Fruit fly (Drosophila melanogaster): ENCODE data around the gene CG17141.

The CG17141 gene

DNA sequence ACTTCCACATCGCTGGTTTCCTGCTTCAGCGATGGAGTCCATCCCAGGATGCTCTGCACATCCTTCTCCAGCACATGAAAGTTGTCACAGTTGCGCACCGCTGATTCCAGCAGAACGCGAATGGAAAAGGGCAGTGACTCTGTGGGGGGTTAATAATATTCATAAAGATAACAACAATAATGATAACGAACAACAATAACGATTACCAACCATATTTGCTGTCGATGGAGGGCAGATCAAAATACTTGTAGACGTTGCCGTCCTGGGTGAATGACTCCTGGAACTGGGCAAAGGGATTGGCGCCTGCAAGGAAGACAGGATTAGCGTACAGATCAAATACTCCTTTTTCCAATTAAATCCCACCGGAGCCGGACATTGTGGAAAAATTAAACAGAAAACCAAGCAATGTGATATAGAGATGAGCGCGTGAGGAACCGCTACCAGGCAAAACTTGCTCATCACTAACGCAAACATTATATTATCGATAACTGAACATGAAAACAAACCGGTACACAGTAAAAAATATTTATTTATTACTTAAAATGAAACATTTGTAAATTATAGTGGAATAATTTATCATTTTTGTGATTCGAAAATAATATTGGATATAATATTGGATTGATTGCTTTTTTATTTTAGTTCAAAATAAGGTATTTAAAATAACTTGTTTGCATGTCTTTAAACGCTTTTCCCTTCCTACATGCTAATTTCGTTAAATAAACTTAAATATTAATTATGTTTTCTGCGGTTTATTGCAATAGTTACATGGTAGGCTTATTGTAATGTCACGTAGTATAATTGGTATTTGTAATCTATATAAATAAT is 23.0 kb downstream of the CG17141 start, which contains the start of gene Irp-1A (continued):
- TF ChIP-seq Dref (GFP tag; IDR thresholded peaks at IDR 0.05) = peak; percentile 81
- TF ChIP-seq CG30431 (GFP tag; optimal IDR thresholded peaks at IDR 0.05) = no peak
- peak; percentile 58 for TF ChIP-seq CG6765 (GFP tag; optimal IDR thresholded peaks at IDR 0.05)
- TF ChIP-seq pzg (GFP tag; optimal IDR thresholded peaks at IDR 0.05) = peak; percentile 59
- TF ChIP-seq twi (tag; optimal IDR thresholded peaks at IDR 0.05) = peak; percentile 44
- peak; percentile 79 for TF ChIP-seq CG30403 (GFP tag; optimal IDR thresholded peaks at IDR 0.05)
- TF ChIP-seq fd102C (GFP tag; optimal IDR thresholded peaks at IDR 0.05) = no peak
- TF ChIP-seq CG11696 (GFP tag; IDR thresholded peaks at IDR 0.05) = peak; percentile 43; the same call in 1 of the 2 replicates
- peak; percentile 62 for TF ChIP-seq CG11085 (GFP tag; IDR thresholded peaks at IDR 0.05)
- TF ChIP-seq CG31224 (GFP tag; IDR thresholded peaks at IDR 0.05) = peak; percentile 53; the same call in 1 of the 2 replicates
- TF ChIP-seq kah (GFP tag; optimal IDR thresholded peaks at IDR 0.05) = peak; percentile 13
- TF ChIP-seq zen2 (GFP tag; IDR thresholded peaks at IDR 0.05; ENCODE audit: partially characterized antibody) = peak; percentile 71
- TF ChIP-seq exex (tag; optimal IDR thresholded peaks at IDR 0.05) = peak; percentile 67
- no peak for TF ChIP-seq NK7.1 (GFP tag; optimal IDR thresholded peaks at IDR 0.05)
- no peak for TF ChIP-seq maf-S (GFP tag; optimal IDR thresholded peaks at IDR 0.05)
- TF ChIP-seq Hr3 (GFP tag; optimal IDR thresholded peaks at IDR 0.05) = peak; percentile 72
- TF ChIP-seq scrt (GFP tag; optimal IDR thresholded peaks at IDR 0.05) = peak; percentile 37
- no peak for TF ChIP-seq ems (GFP tag; optimal IDR thresholded peaks at IDR 0.05)
- peak; percentile 60 for TF ChIP-seq CG15696 (tag; optimal IDR thresholded peaks at IDR 0.05)
- TF ChIP-seq Dad (GFP tag; optimal IDR thresholded peaks at IDR 0.05) = no peak
- TF ChIP-seq CG16779 (GFP tag; IDR thresholded peaks at IDR 0.05) = no peak
- TF ChIP-seq Mad (GFP tag; optimal IDR thresholded peaks at IDR 0.05) = no peak
- no peak for TF ChIP-seq CG17912 (GFP tag; optimal IDR thresholded peaks at IDR 0.05)
- TF ChIP-seq Jarid2 (GFP tag; optimal IDR thresholded peaks at IDR 0.05) = no peak
- TF ChIP-seq Pdp1 (GFP tag; optimal IDR thresholded peaks at IDR 0.05) = peak in 1 of 2 experiments; percentile 54
- peak; percentile 45; the same call in 1 of the 2 replicates for TF ChIP-seq Adf1 (GFP tag; IDR thresholded peaks at IDR 0.05)
- peak; percentile 81 for TF ChIP-seq CG17829 (tag; optimal IDR thresholded peaks at IDR 0.05)
- peak; percentile 9 for TF ChIP-seq CG1529 (GFP tag; optimal IDR thresholded peaks at IDR 0.05)
- TF ChIP-seq Nf-YB (GFP tag; optimal IDR thresholded peaks at IDR 0.05) = peak; percentile 65
- peak in 1 of 2 experiments; percentile 6 for TF ChIP-seq insv (GFP tag; optimal IDR thresholded peaks at IDR 0.05)
- peak; percentile 78 for TF ChIP-seq stc (GFP tag; IDR thresholded peaks at IDR 0.05)
- peak; percentile 78 for TF ChIP-seq oc (tag; optimal IDR thresholded peaks at IDR 0.05)
- TF ChIP-seq ash1 (GFP tag; optimal IDR thresholded peaks at IDR 0.05) = no peak
- TF ChIP-seq sob (GFP tag; IDR thresholded peaks at IDR 0.05) = peak; percentile 87
- peak; percentile 80 for TF ChIP-seq Sox102F (GFP tag; optimal IDR thresholded peaks at IDR 0.05)
- peak; percentile 83 for TF ChIP-seq BEAF-32 (GFP tag; optimal IDR thresholded peaks at IDR 0.05)
- peak; percentile 8; the same call in 1 of the 2 replicates for TF ChIP-seq sim (GFP tag; IDR thresholded peaks at IDR 0.05)
- peak; percentile 81 for TF ChIP-seq CG11695 (GFP tag; IDR thresholded peaks at IDR 0.05)
- TF ChIP-seq CG10366 (GFP tag; IDR thresholded peaks at IDR 0.05) = peak; percentile 65
- TF ChIP-seq mirr (GFP tag; optimal IDR thresholded peaks at IDR 0.05) = peak; percentile 43
- no peak for TF ChIP-seq TFAM (GFP tag; optimal IDR thresholded peaks at IDR 0.05)
- TF ChIP-seq dpn (GFP tag; optimal IDR thresholded peaks at IDR 0.05) = peak; percentile 51 to 69
- TF ChIP-seq inv (GFP tag; IDR thresholded peaks at IDR 0.05; ENCODE audit: partially characterized antibody) = peak; percentile 72
- TF ChIP-seq CG18599 (GFP tag; optimal IDR thresholded peaks at IDR 0.05) = peak; percentile 77
- TF ChIP-seq tgo (GFP tag; IDR thresholded peaks at IDR 0.05) = peak; percentile 78
- no peak; the same call in 1 of the 2 replicates for TF ChIP-seq ara (GFP tag; IDR thresholded peaks at IDR 0.05)
- peak; percentile 21 for TF ChIP-seq ATbp (GFP tag; optimal IDR thresholded peaks at IDR 0.05)
- peak; percentile 90 for TF ChIP-seq PHDP (tag; optimal IDR thresholded peaks at IDR 0.05)
